Fruit fly (Drosophila melanogaster) whole organism, embryonic: ENCODE results near the gene ClpP.

Experiments used
- CG10147 ChIP-seq: fragments of 200-800 bp; sonication (Bioruptor generic); optimal IDR thresholded peaks from 2 replicates; lab custom pipeline; 2019; ENCODE audit warnings: missing biosample characterization, mild to moderate bottlenecking, missing genetic modification characterization, moderate library complexity
- CG10431 ChIP-seq: fragments of 200-800 bp; sonication (Bioruptor generic); optimal IDR thresholded peaks from 3 replicates; lab custom pipeline; 2018; ENCODE audit warnings: missing biosample characterization, mild to moderate bottlenecking, missing genetic modification characterization
- CG11085 ChIP-seq: fragments of 200-800 bp; sonication (Bioruptor generic); IDR thresholded peaks from 2 replicates; pipeline ENCODE4 v1.3.6; 2022; ENCODE audit warnings: missing biosample characterization, missing genetic modification characterization
- CG12769 ChIP-seq: fragments of 200-800 bp; sonication (Bioruptor generic); optimal IDR thresholded peaks from 2 replicates; lab custom pipeline; 2019; ENCODE audit warnings: missing biosample characterization, mild to moderate bottlenecking, missing genetic modification characterization, moderate library complexity
- CG13287 ChIP-seq: fragments of 200-800 bp; sonication (Bioruptor generic); IDR thresholded peaks from 2 replicates; pipeline ENCODE4 v1.3.6; 2022; ENCODE audit warnings: missing biosample characterization, missing genetic modification characterization; ENCODE audit not compliant: partially characterized antibody
- CG13894 ChIP-seq: fragments of 200-800 bp; sonication (Bioruptor generic); optimal IDR thresholded peaks from 3 replicates; lab custom pipeline; 2018; ENCODE audit warnings: missing biosample characterization, mild to moderate bottlenecking, missing genetic modification characterization, moderate library complexity
- CG16779 ChIP-seq: fragments of 200-800 bp; sonication (Bioruptor generic); IDR thresholded peaks from 2 replicates; pipeline ENCODE4 v1.3.6; 2022; ENCODE audit warnings: missing biosample characterization, missing genetic modification characterization
- CG17186 ChIP-seq: fragments of 200-800 bp; sonication (Bioruptor generic); optimal IDR thresholded peaks from 3 replicates; lab custom pipeline; 2017; ENCODE audit warnings: missing biosample characterization, missing genetic modification reagents, missing genetic modification characterization
- CG18262 ChIP-seq: fragments of 200-800 bp; optimal IDR thresholded peaks from 3 replicates; lab custom pipeline; 2019; ENCODE audit warnings: missing biosample characterization, mild to moderate bottlenecking, missing genetic modification characterization, moderate library complexity
- CG2202 ChIP-seq: fragments of 200-800 bp; sonication (Bioruptor generic); optimal IDR thresholded peaks from 2 replicates; lab custom pipeline; 2018; ENCODE audit warnings: missing biosample characterization, mild to moderate bottlenecking, missing genetic modification characterization
- CG2712 ChIP-seq: fragments of 200-800 bp; optimal IDR thresholded peaks from 3 replicates; lab custom pipeline; 2019; ENCODE audit warnings: missing biosample characterization, mild to moderate bottlenecking, missing genetic modification characterization, moderate library complexity
- CG30020 ChIP-seq: fragments of 200-800 bp; optimal IDR thresholded peaks from 2 replicates; lab custom pipeline; 2019; ENCODE audit warnings: missing biosample characterization, mild to moderate bottlenecking, missing genetic modification characterization, moderate library complexity
- CG3407 ChIP-seq: fragments of 200-800 bp; sonication (Bioruptor generic); optimal IDR thresholded peaks from 2 replicates; lab custom pipeline; 2018; ENCODE audit warnings: missing biosample characterization, mild to moderate bottlenecking, missing genetic modification characterization
- CG3726 ChIP-seq: fragments of 200-800 bp; sonication (Bioruptor generic); IDR thresholded peaks from 3 replicates; pipeline ENCODE4, ENCODE4 v1.3.6; 2022; ENCODE audit warnings: missing biosample characterization, missing genetic modification characterization
- CG4328 ChIP-seq: fragments of 200-800 bp; sonication (Bioruptor generic); optimal IDR thresholded peaks from 3 replicates; lab custom pipeline; 2017; ENCODE audit warnings: missing biosample characterization, missing genetic modification reagents, missing genetic modification characterization
- CG4424 ChIP-seq: fragments of 200-800 bp; sonication (Bioruptor generic); optimal IDR thresholded peaks from 3 replicates; lab custom pipeline; 2016; ENCODE audit warnings: missing biosample characterization, missing genetic modification characterization
- CG5953 ChIP-seq: fragments of 200-800 bp; sonication (Bioruptor generic); IDR thresholded peaks from 2 replicates; pipeline ENCODE4 v1.3.6; 2022; ENCODE audit warnings: missing biosample characterization, missing genetic modification characterization
- CG6272 ChIP-seq: fragments of 200-800 bp; sonication (Bioruptor generic); IDR thresholded peaks from 2 replicates; pipeline ENCODE4 v1.3.6; 2022; ENCODE audit warnings: missing biosample characterization, missing genetic modification characterization
- CG6683 ChIP-seq: fragments of 200-800 bp; sonication (Bioruptor generic); optimal IDR thresholded peaks from 2 replicates; lab custom pipeline; 2017; ENCODE audit warnings: missing biosample characterization, mild to moderate bottlenecking, missing genetic modification characterization, missing genetic modification reagents
- CG7928 ChIP-seq: fragments of 200-800 bp; sonication (Bioruptor generic); optimal IDR thresholded peaks from 2 replicates; lab custom pipeline; 2017; ENCODE audit warnings: missing biosample characterization, mild to moderate bottlenecking, missing genetic modification characterization
- CG8388 ChIP-seq: fragments of 200-800 bp; sonication (Bioruptor generic); optimal IDR thresholded peaks from 2 replicates; lab custom pipeline; 2019; ENCODE audit warnings: missing biosample characterization, mild to moderate bottlenecking, missing genetic modification characterization, moderate library complexity
- Deaf1 ChIP-seq: fragments of 200-800 bp; optimal IDR thresholded peaks from 3 replicates; lab custom pipeline; 2019; ENCODE audit warnings: missing biosample characterization, mild to moderate bottlenecking, missing genetic modification characterization, moderate library complexity
- Ets65A ChIP-seq: fragments of 200-800 bp; sonication (Bioruptor generic); peaks from one replicate; lab custom pipeline; 2016; ENCODE audit warnings: missing biosample characterization, missing genetic modification characterization
- Hr51 ChIP-seq, 2 experiments: fragments of 200-800 bp; sonication (Bioruptor generic); optimal IDR thresholded peaks; 2 replicates in 1 of 2; 3 replicates in 1 of 2; lab custom pipeline; 2016 to 2018; ENCODE audit warnings: missing biosample characterization in 2 of 2, missing genetic modification characterization in 2 of 2, mild to moderate bottlenecking in 1 of 2, moderate library complexity in 1 of 2
- Kr ChIP-seq: fragments of 200-800 bp; sonication (Bioruptor generic); optimal IDR thresholded peaks from 2 replicates; lab custom pipeline; 2017; ENCODE audit warnings: missing biosample characterization, mild to moderate bottlenecking, missing genetic modification characterization
- NC2β ChIP-seq: fragments of 200-800 bp; sonication (Bioruptor generic); optimal IDR thresholded peaks from 2 replicates; lab custom pipeline; 2016; ENCODE audit warnings: missing biosample characterization, missing genetic modification characterization
- PHDP ChIP-seq: fragments of 200-800 bp; sonication (Bioruptor generic); optimal IDR thresholded peaks from 3 replicates; lab custom pipeline; 2018; ENCODE audit warnings: missing biosample characterization, mild to moderate bottlenecking, missing genetic modification characterization, moderate library complexity
- Side ChIP-seq: fragments of 200-800 bp; sonication (Bioruptor generic); optimal IDR thresholded peaks from 2 replicates; lab custom pipeline; 2016; ENCODE audit warnings: missing biosample characterization, missing genetic modification characterization
- Spps ChIP-seq: fragments of 200-800 bp; sonication (Bioruptor generic); optimal IDR thresholded peaks from 2 replicates; lab custom pipeline; 2018; ENCODE audit warnings: missing biosample characterization, mild to moderate bottlenecking, missing genetic modification characterization
- Sry-β ChIP-seq: fragments of 200-800 bp; sonication (Bioruptor generic); optimal IDR thresholded peaks from 2 replicates; lab custom pipeline; 2018; ENCODE audit warnings: missing biosample characterization, mild to moderate bottlenecking, missing genetic modification characterization, moderate library complexity
- Ssrp ChIP-seq: fragments of 200-800 bp; sonication (Bioruptor generic); optimal IDR thresholded peaks from 2 replicates; lab custom pipeline; 2018; ENCODE audit warnings: missing biosample characterization, mild to moderate bottlenecking, missing genetic modification characterization, moderate library complexity
- Xbp1 ChIP-seq: fragments of 200-800 bp; sonication (Bioruptor generic); optimal IDR thresholded peaks from 3 replicates; lab custom pipeline; 2016; ENCODE audit warnings: missing biosample characterization, mild to moderate bottlenecking, missing genetic modification characterization
- Xrp1 ChIP-seq: fragments of 200-800 bp; sonication (Bioruptor generic); IDR thresholded peaks from 2 replicates; pipeline ENCODE4 v1.3.6; 2022; ENCODE audit warnings: missing biosample characterization, missing genetic modification characterization
- al ChIP-seq: fragments of 200-800 bp; sonication (Bioruptor generic); IDR thresholded peaks from 2 replicates; pipeline ENCODE4 v1.3.6; 2022; ENCODE audit warnings: missing biosample characterization, missing genetic modification characterization
- az2 ChIP-seq: fragments of 200-800 bp; sonication (Bioruptor generic); optimal IDR thresholded peaks from 3 replicates; lab custom pipeline; 2016; ENCODE audit warnings: missing biosample characterization, missing genetic modification characterization
- bowl ChIP-seq: fragments of 200-800 bp; sonication (Bioruptor generic); IDR thresholded peaks from 2 replicates; pipeline ENCODE4 v1.3.6; 2022; ENCODE audit warnings: missing biosample characterization, missing genetic modification characterization
- crol ChIP-seq: fragments of 200-800 bp; sonication (Bioruptor generic); IDR thresholded peaks from 2 replicates; pipeline ENCODE4 v1.3.6; 2022; ENCODE audit warnings: missing biosample characterization, missing genetic modification characterization
- dm ChIP-seq: fragments of 200-800 bp; sonication (Bioruptor generic); optimal IDR thresholded peaks from 3 replicates; lab custom pipeline; 2016; ENCODE audit warnings: missing biosample characterization, missing genetic modification characterization
- fd102C ChIP-seq: fragments of 200-800 bp; sonication (Bioruptor generic); optimal IDR thresholded peaks from 2 replicates; lab custom pipeline; 2018; ENCODE audit warnings: missing biosample characterization, mild to moderate bottlenecking, missing genetic modification characterization, moderate library complexity
- fu2 ChIP-seq: fragments of 200-800 bp; sonication (Bioruptor generic); optimal IDR thresholded peaks from 2 replicates; lab custom pipeline; 2016; ENCODE audit warnings: missing biosample characterization, missing genetic modification characterization
- gcm2 ChIP-seq: fragments of 200-800 bp; sonication (Bioruptor generic); optimal IDR thresholded peaks from 2 replicates; lab custom pipeline; 2016; ENCODE audit warnings: missing biosample characterization, missing genetic modification characterization
- gsb ChIP-seq: fragments of 200-800 bp; sonication (Bioruptor generic); IDR thresholded peaks from 2 replicates; pipeline ENCODE4 v1.3.6; 2022; ENCODE audit warnings: missing biosample characterization, missing genetic modification characterization
- inv ChIP-seq: fragments of 200-800 bp; sonication (Bioruptor generic); IDR thresholded peaks from 2 replicates; pipeline ENCODE4 v1.3.6; 2022; ENCODE audit warnings: missing biosample characterization, missing genetic modification characterization; ENCODE audit not compliant: partially characterized antibody
- kay ChIP-seq: fragments of 200-800 bp; sonication (Bioruptor generic); optimal IDR thresholded peaks from 2 replicates; lab custom pipeline; 2016; ENCODE audit warnings: missing biosample characterization, missing genetic modification characterization
- pan ChIP-seq, 4 experiments: fragments of >200 bp in 3 of 4; fragments of 200-800 bp in 1 of 4; sonication (Bioruptor generic) in 1 of 4; optimal IDR thresholded peaks in 3 of 4; IDR thresholded peaks in 1 of 4; 2 replicates each; pipeline versions ENCODE4 v1.3.6 to Lab custom; 2017 to 2022; ENCODE audit warnings: missing biosample characterization in 2 of 4, missing genetic modification characterization in 2 of 4, mixed read lengths in 1 of 4
- pb ChIP-seq: fragments of 200-800 bp; sonication (Bioruptor generic); optimal IDR thresholded peaks from 3 replicates; lab custom pipeline; 2016; ENCODE audit warnings: missing biosample characterization, missing genetic modification characterization
- pzg ChIP-seq: fragments of 200-800 bp; sonication (Bioruptor generic); optimal IDR thresholded peaks from 3 replicates; lab custom pipeline; 2018; ENCODE audit warnings: missing biosample characterization, mild to moderate bottlenecking, missing genetic modification characterization, moderate library complexity
- tgo ChIP-seq: fragments of 200-800 bp; sonication (Bioruptor generic); IDR thresholded peaks from 3 replicates; pipeline ENCODE4 v1.3.6; 2022; ENCODE audit warnings: missing biosample characterization, missing genetic modification characterization
- z ChIP-seq: fragments of 200-800 bp; sonication (Bioruptor generic); IDR thresholded peaks from 3 replicates; pipeline ENCODE4 v1.3.6; 2022; ENCODE audit warnings: missing biosample characterization, missing genetic modification characterization

Gene ClpP

dm6 chr2L:10381890-10382450 lies 25.4 kb downstream of the ClpP start, which contains the start of gene CG5096 (continued):
- peak; percentile 90 for TF ChIP-seq tgo (GFP tag; lab: Robert Waterston, UW)
- TF ChIP-seq CG6272 (GFP tag; lab: Robert Waterston, UW) = peak; percentile 81
- peak; percentile 47 for TF ChIP-seq CG2202 (tag; lab: Kevin White, UChicago)
- peak; percentile 53; the same call in 1 of the 2 replicates for TF ChIP-seq bowl (GFP tag; lab: Robert Waterston, UW)
- peak; percentile 67 for TF ChIP-seq Spps (tag; lab: Kevin White, UChicago)
- peak; percentile 22 for TF ChIP-seq Sry-β (GFP tag; lab: Kevin White, UChicago)
- peak; percentile 58 to 93 for TF ChIP-seq Hr51 (GFP tag; optimal IDR thresholded peaks at IDR 0.05; lab: Kevin White, UChicago)
- peak; percentile 49 for TF ChIP-seq CG3407
- no peak for TF ChIP-seq fd102C (GFP tag; lab: Kevin White, UChicago)
- TF ChIP-seq Ets65A = peak; percentile 51
- TF ChIP-seq dm (GFP tag; lab: Kevin White, UChicago) = peak; percentile 55
- peak; percentile 86 for TF ChIP-seq kay
- no peak for TF ChIP-seq pan (optimal IDR thresholded peaks at IDR 0.05; lab: Kevin White, UChicago)
- peak in 1 of 2 experiments; percentile 91 for TF ChIP-seq pan (GFP tag; optimal IDR thresholded peaks at IDR 0.05 in 1 of 2, IDR thresholded peaks at IDR 0.05 in 1 of 2)
- TF ChIP-seq CG5953 (GFP tag; lab: Robert Waterston, UW) = peak; percentile 82
- peak; percentile 74 for TF ChIP-seq CG4424
- TF ChIP-seq CG10147 (GFP tag; lab: Kevin White, UChicago) = peak; percentile 85
- TF ChIP-seq CG7928 (GFP tag; lab: Kevin White, UChicago) = peak; percentile 41
- peak; percentile 96 for TF ChIP-seq CG13894 (tag; lab: Kevin White, UChicago)
- peak; percentile 95 for TF ChIP-seq CG12769 (tag; lab: Kevin White, UChicago)
- peak; percentile 78 for TF ChIP-seq Xbp1 (GFP tag; lab: Kevin White, UChicago)
- peak; percentile 46 for TF ChIP-seq CG30020
- peak; percentile 83 for TF ChIP-seq Side (GFP tag; lab: Kevin White, UChicago)
- TF ChIP-seq Xrp1 (GFP tag; lab: Robert Waterston, UW) = peak; percentile 89
- TF ChIP-seq CG10431 (GFP tag; lab: Kevin White, UChicago) = no peak
- peak; percentile 84 for TF ChIP-seq gsb (GFP tag; lab: Robert Waterston, UW)
- TF ChIP-seq PHDP = peak; percentile 95
- TF ChIP-seq crol (GFP tag; lab: Robert Waterston, UW) = no peak
- peak; percentile 68 for TF ChIP-seq fu2 (GFP tag; lab: Kevin White, UChicago)
- TF ChIP-seq CG11085 (GFP tag; lab: Robert Waterston, UW) = peak; percentile 83
- TF ChIP-seq Kr (GFP tag; lab: Kevin White, UChicago) = no peak
- TF ChIP-seq pb (GFP tag; lab: Kevin White, UChicago) = no peak
- peak; percentile 75 for TF ChIP-seq Deaf1 (tag; lab: Kevin White, UChicago)
- no peak for TF ChIP-seq CG13287 (GFP tag; lab: Robert Waterston, UW)
- peak; percentile 82 for TF ChIP-seq CG6683 (GFP tag; lab: Kevin White, UChicago)
- peak; percentile 19 for TF ChIP-seq NC2β (GFP tag; lab: Kevin White, UChicago)
- TF ChIP-seq gcm2 (GFP tag; lab: Kevin White, UChicago) = peak; percentile 23
- TF ChIP-seq CG8388 (GFP tag; lab: Kevin White, UChicago) = peak; percentile 82
- peak; percentile 62 for TF ChIP-seq CG4328 (GFP tag; lab: Kevin White, UChicago)
- TF ChIP-seq pzg (GFP tag; lab: Kevin White, UChicago) = peak; percentile 10
- no peak for TF ChIP-seq z (GFP tag; lab: Robert Waterston, UW)
- peak; percentile 90 for TF ChIP-seq CG2712 (tag; lab: Kevin White, UChicago)
- TF ChIP-seq CG3726 = peak; percentile 48; the same call in 1 of the 3 replicates
- TF ChIP-seq Ssrp (tag; lab: Kevin White, UChicago) = peak; percentile 62
- peak; percentile 79 for TF ChIP-seq az2 (GFP tag; lab: Kevin White, UChicago)
- TF ChIP-seq CG18262 = peak; percentile 87
- TF ChIP-seq CG17186 (GFP tag; lab: Kevin White, UChicago) = no peak
- 0 out of 2 replicates have a peak, but pooled peaks have one; percentile 60 for TF ChIP-seq CG16779 (GFP tag; lab: Robert Waterston, UW)
- peak; percentile 78 for TF ChIP-seq al (GFP tag; lab: Robert Waterston, UW)
- TF ChIP-seq inv (GFP tag; lab: Robert Waterston, UW) = no peak
